Fruit fly (Drosophila melanogaster) whole organism, embryonic: ENCODE results near the gene mh.

ENCODE experiments used
- Abd-B ChIP-seq: fragments of 200-800 bp; sonication (Bioruptor generic); optimal IDR thresholded peaks from 2 replicates; lab custom pipeline; 2018; ENCODE audit warnings: missing biosample characterization, mild to moderate bottlenecking, missing genetic modification characterization, moderate library complexity
- Aef1 ChIP-seq: fragments of 200-800 bp; sonication (Bioruptor generic); IDR thresholded peaks from 3 replicates; pipeline ENCODE4 v1.3.6; 2022; ENCODE audit warnings: missing biosample characterization, missing genetic modification characterization
- Bgb ChIP-seq: fragments of 200-800 bp; sonication (Bioruptor generic); IDR thresholded peaks from 2 replicates; pipeline ENCODE4 v1.3.6; 2022; ENCODE audit warnings: missing biosample characterization, missing genetic modification characterization; ENCODE audit not compliant: partially characterized antibody
- C15 ChIP-seq: fragments of 200-800 bp; sonication (Bioruptor generic); IDR thresholded peaks from 3 replicates; pipeline ENCODE4 v1.3.6; 2022; ENCODE audit warnings: missing biosample characterization, missing genetic modification characterization
- CG1024 ChIP-seq: fragments of 200-800 bp; sonication (Bioruptor generic); IDR thresholded peaks from 2 replicates; pipeline ENCODE4 v1.3.6; 2022; ENCODE audit warnings: missing biosample characterization, missing genetic modification characterization
- CG12104 ChIP-seq: fragments of 200-800 bp; sonication (Bioruptor generic); optimal IDR thresholded peaks from 3 replicates; lab custom pipeline; 2016; ENCODE audit warnings: missing biosample characterization, missing genetic modification characterization
- CG12769 ChIP-seq: fragments of 200-800 bp; sonication (Bioruptor generic); optimal IDR thresholded peaks from 2 replicates; lab custom pipeline; 2019; ENCODE audit warnings: missing biosample characterization, mild to moderate bottlenecking, missing genetic modification characterization, moderate library complexity
- CG13287 ChIP-seq: fragments of 200-800 bp; sonication (Bioruptor generic); IDR thresholded peaks from 2 replicates; pipeline ENCODE4 v1.3.6; 2022; ENCODE audit warnings: missing biosample characterization, missing genetic modification characterization; ENCODE audit not compliant: partially characterized antibody
- CG13424 ChIP-seq: fragments of 200-800 bp; sonication (Bioruptor generic); optimal IDR thresholded peaks from 2 replicates; lab custom pipeline; 2019; ENCODE audit warnings: missing biosample characterization, mild to moderate bottlenecking, missing genetic modification characterization, moderate library complexity
- CG15479 ChIP-seq: fragments of 200-800 bp; sonication (Bioruptor generic); optimal IDR thresholded peaks from 3 replicates; lab custom pipeline; 2019; ENCODE audit warnings: missing biosample characterization, mild to moderate bottlenecking, missing genetic modification characterization, moderate library complexity
- CG15514 ChIP-seq: fragments of 200-800 bp; sonication (Bioruptor generic); optimal IDR thresholded peaks from 3 replicates; lab custom pipeline; 2017; ENCODE audit warnings: missing biosample characterization, missing genetic modification characterization, mild to moderate bottlenecking, moderate library complexity, missing genetic modification reagents
- CG1647 ChIP-seq: fragments of 200-800 bp; sonication (Bioruptor generic); optimal IDR thresholded peaks from 3 replicates; lab custom pipeline; 2016; ENCODE audit warnings: missing biosample characterization, missing genetic modification characterization
- CG17359 ChIP-seq: fragments of 200-800 bp; sonication (Bioruptor generic); optimal IDR thresholded peaks from 3 replicates; lab custom pipeline; 2018; ENCODE audit warnings: missing biosample characterization, mild to moderate bottlenecking, missing genetic modification characterization, moderate library complexity
- CG2875 ChIP-seq: fragments of 200-800 bp; sonication (Bioruptor generic); optimal IDR thresholded peaks from 2 replicates; lab custom pipeline; 2017; ENCODE audit warnings: missing biosample characterization, mild to moderate bottlenecking, missing genetic modification characterization, missing genetic modification reagents
- CG31365 ChIP-seq: fragments of 200-800 bp; sonication (Bioruptor generic); optimal IDR thresholded peaks from 2 replicates; lab custom pipeline; 2018; ENCODE audit warnings: missing biosample characterization, mild to moderate bottlenecking, missing genetic modification characterization
- CG31388 ChIP-seq: fragments of 200-800 bp; sonication (Bioruptor generic); optimal IDR thresholded peaks from 2 replicates; lab custom pipeline; 2016; ENCODE audit warnings: missing biosample characterization, missing genetic modification characterization
- CG34422 ChIP-seq: fragments of 200-800 bp; sonication (Bioruptor generic); IDR thresholded peaks from 3 replicates; pipeline ENCODE4 v1.3.6; 2022; ENCODE audit warnings: missing biosample characterization, missing genetic modification characterization
- CG7786 ChIP-seq: fragments of 200-800 bp; sonication (Bioruptor generic); optimal IDR thresholded peaks from 2 replicates; lab custom pipeline; 2016; ENCODE audit warnings: missing biosample characterization, missing genetic modification characterization
- CG9797 ChIP-seq: fragments of 200-800 bp; sonication (Bioruptor generic); optimal IDR thresholded peaks from 3 replicates; lab custom pipeline; 2018; ENCODE audit warnings: missing biosample characterization, mild to moderate bottlenecking, missing genetic modification characterization
- CG9817 ChIP-seq: fragments of 200-800 bp; sonication (Bioruptor generic); optimal IDR thresholded peaks from 2 replicates; lab custom pipeline; 2018; ENCODE audit warnings: missing biosample characterization, mild to moderate bottlenecking, missing genetic modification characterization, moderate library complexity
- CTCF ChIP-seq: fragments of 200-800 bp; sonication (Bioruptor generic); optimal IDR thresholded peaks from 2 replicates; lab custom pipeline; 2017; ENCODE audit warnings: missing biosample characterization, mild to moderate bottlenecking, missing genetic modification characterization, moderate library complexity
- Camta ChIP-seq: fragments of 200-800 bp; sonication (Bioruptor generic); optimal IDR thresholded peaks from 2 replicates; lab custom pipeline; 2016; ENCODE audit warnings: missing biosample characterization, missing genetic modification characterization
- Dbx ChIP-seq: fragments of 200-800 bp; sonication (Bioruptor generic); IDR thresholded peaks from 3 replicates; pipeline ENCODE4 v1.3.6; 2022; ENCODE audit warnings: missing biosample characterization, missing genetic modification characterization
- Dip3 ChIP-seq: fragments of 200-800 bp; sonication (Bioruptor generic); optimal IDR thresholded peaks from 3 replicates; lab custom pipeline; 2016; ENCODE audit warnings: missing biosample characterization, missing genetic modification characterization
- Fer1 ChIP-seq: fragments of 200-800 bp; sonication (Bioruptor generic); optimal IDR thresholded peaks from 2 replicates; lab custom pipeline; 2017; ENCODE audit warnings: missing biosample characterization, mild to moderate bottlenecking, missing genetic modification characterization
- Hr3 ChIP-seq: fragments of 200-800 bp; sonication (Bioruptor generic); optimal IDR thresholded peaks from 3 replicates; lab custom pipeline; 2016; ENCODE audit warnings: missing biosample characterization, missing genetic modification characterization
- Kr ChIP-seq: fragments of 200-800 bp; sonication (Bioruptor generic); optimal IDR thresholded peaks from 2 replicates; lab custom pipeline; 2017; ENCODE audit warnings: missing biosample characterization, mild to moderate bottlenecking, missing genetic modification characterization
- Lhr ChIP-seq: fragments of 200-800 bp; sonication (Bioruptor generic); optimal IDR thresholded peaks from 3 replicates; lab custom pipeline; 2017; ENCODE audit warnings: mild to moderate bottlenecking, missing biosample characterization, missing genetic modification reagents, missing genetic modification characterization
- Lpt ChIP-seq: fragments of >200 bp; optimal IDR thresholded peaks from 2 replicates; lab custom pipeline; 2018; ENCODE audit warnings: missing biosample characterization, missing genetic modification characterization
- NFAT ChIP-seq: fragments of 200-800 bp; sonication (Bioruptor generic); IDR thresholded peaks from 2 replicates; pipeline ENCODE4 v1.3.6; 2022; ENCODE audit warnings: missing biosample characterization, missing genetic modification characterization
- Six4 ChIP-seq: fragments of 200-800 bp; sonication (Bioruptor generic); optimal IDR thresholded peaks from 2 replicates; lab custom pipeline; 2016; ENCODE audit warnings: missing biosample characterization, missing genetic modification characterization
- Spps ChIP-seq: fragments of 200-800 bp; sonication (Bioruptor generic); optimal IDR thresholded peaks from 2 replicates; lab custom pipeline; 2018; ENCODE audit warnings: missing biosample characterization, mild to moderate bottlenecking, missing genetic modification characterization
- Sry-β ChIP-seq: fragments of 200-800 bp; sonication (Bioruptor generic); optimal IDR thresholded peaks from 2 replicates; lab custom pipeline; 2018; ENCODE audit warnings: missing biosample characterization, mild to moderate bottlenecking, missing genetic modification characterization, moderate library complexity
- Xbp1 ChIP-seq: fragments of 200-800 bp; sonication (Bioruptor generic); optimal IDR thresholded peaks from 3 replicates; lab custom pipeline; 2016; ENCODE audit warnings: missing biosample characterization, mild to moderate bottlenecking, missing genetic modification characterization
- ac ChIP-seq: fragments of 200-800 bp; sonication (Bioruptor generic); optimal IDR thresholded peaks from 3 replicates; lab custom pipeline; 2017; ENCODE audit warnings: missing biosample characterization, mild to moderate bottlenecking, missing genetic modification characterization
- az2 ChIP-seq: fragments of 200-800 bp; sonication (Bioruptor generic); optimal IDR thresholded peaks from 3 replicates; lab custom pipeline; 2016; ENCODE audit warnings: missing biosample characterization, missing genetic modification characterization
- dmrt99B ChIP-seq: fragments of 200-800 bp; sonication (Bioruptor generic); optimal IDR thresholded peaks from 2 replicates; lab custom pipeline; 2018; ENCODE audit warnings: missing biosample characterization, mild to moderate bottlenecking, missing genetic modification characterization, moderate library complexity
- exex ChIP-seq: fragments of 200-800 bp; sonication (Bioruptor generic); optimal IDR thresholded peaks from 4 replicates; lab custom pipeline; 2018; ENCODE audit warnings: missing biosample characterization, mild to moderate bottlenecking, missing genetic modification characterization, moderate library complexity
- eyg ChIP-seq: fragments of 200-800 bp; sonication (Bioruptor generic); optimal IDR thresholded peaks from 3 replicates; lab custom pipeline; 2016; ENCODE audit warnings: missing biosample characterization, missing genetic modification characterization
- ftz-f1 ChIP-seq: fragments of 200-800 bp; sonication (Bioruptor generic); optimal IDR thresholded peaks from 2 replicates; lab custom pipeline; 2016; ENCODE audit warnings: missing biosample characterization, missing genetic modification characterization
- gem ChIP-seq: fragments of 200-800 bp; sonication (Bioruptor generic); optimal IDR thresholded peaks from 2 replicates; lab custom pipeline; 2019; ENCODE audit warnings: missing biosample characterization, mild to moderate bottlenecking, missing genetic modification characterization, moderate library complexity
- gfzf ChIP-seq: fragments of 200-800 bp; sonication (Bioruptor generic); optimal IDR thresholded peaks from 2 replicates; lab custom pipeline; 2016; ENCODE audit warnings: missing biosample characterization, mild to moderate bottlenecking, missing genetic modification characterization, moderate library complexity
- ken ChIP-seq: fragments of 200-800 bp; sonication (Bioruptor generic); IDR thresholded peaks from 3 replicates; pipeline ENCODE4 v1.3.6; 2022; ENCODE audit warnings: missing biosample characterization, missing genetic modification characterization
- pan ChIP-seq, 4 experiments: fragments of >200 bp in 3 of 4; fragments of 200-800 bp in 1 of 4; sonication (Bioruptor generic) in 1 of 4; optimal IDR thresholded peaks in 3 of 4; IDR thresholded peaks in 1 of 4; 2 replicates each; pipeline versions ENCODE4 v1.3.6 to Lab custom; 2017 to 2022; ENCODE audit warnings: missing biosample characterization in 2 of 4, missing genetic modification characterization in 2 of 4, mixed read lengths in 1 of 4
- pnt ChIP-seq: fragments of 200-800 bp; sonication (Bioruptor generic); optimal IDR thresholded peaks from 3 replicates; lab custom pipeline; 2016; ENCODE audit warnings: missing biosample characterization, missing genetic modification characterization
- pum ChIP-seq: fragments of 200-800 bp; sonication (Bioruptor generic); optimal IDR thresholded peaks from 2 replicates; lab custom pipeline; 2016; ENCODE audit warnings: missing biosample characterization, missing genetic modification characterization
- rib ChIP-seq: fragments of 200-800 bp; sonication (Bioruptor generic); IDR thresholded peaks from 2 replicates; pipeline ENCODE4 v1.3.6; 2022; ENCODE audit warnings: missing biosample characterization, missing genetic modification characterization
- row ChIP-seq: fragments of 200-800 bp; sonication (Bioruptor generic); IDR thresholded peaks from 3 replicates; pipeline ENCODE4 v1.3.6; 2022; ENCODE audit warnings: missing biosample characterization, missing genetic modification characterization
- trem ChIP-seq: fragments of 200-800 bp; optimal IDR thresholded peaks from 3 replicates; lab custom pipeline; 2019; ENCODE audit warnings: missing biosample characterization, mild to moderate bottlenecking, missing genetic modification characterization, moderate library complexity
- twi ChIP-seq: fragments of 200-800 bp; optimal IDR thresholded peaks from 2 replicates; lab custom pipeline; 2019; ENCODE audit warnings: missing biosample characterization, mild to moderate bottlenecking, missing genetic modification characterization, moderate library complexity
- wek ChIP-seq: fragments of 200-800 bp; sonication (Bioruptor generic); optimal IDR thresholded peaks from 3 replicates; lab custom pipeline; 2018; ENCODE audit warnings: missing biosample characterization, mild to moderate bottlenecking, missing genetic modification characterization, moderate library complexity
- zf30C ChIP-seq: fragments of 200-800 bp; sonication (Bioruptor generic); optimal IDR thresholded peaks from 3 replicates; lab custom pipeline; 2018; ENCODE audit warnings: missing biosample characterization, mild to moderate bottlenecking, missing genetic modification characterization

The mh gene

dm6 chrX:15471904-15472303 lies 3.3 kb downstream of the mh start, which contains the start of the genes Grip128 and Alg14 (continued):
- TF ChIP-seq Aef1 (GFP tag; lab: Robert Waterston, UW) (no peak), CG15479 (GFP tag; lab: Kevin White, UChicago) (no peak), Xbp1 (GFP tag; lab: Kevin White, UChicago) (no peak), CTCF (GFP tag; lab: Kevin White, UChicago) (no peak), rib (GFP tag; lab: Robert Waterston, UW) (no peak), CG34422 (GFP tag; lab: Robert Waterston, UW) (no peak), Spps (no peak), CG1024 (GFP tag; lab: Robert Waterston, UW) (no peak), CG13424 (tag; lab: Kevin White, UChicago) (no peak), gfzf (GFP tag; lab: Kevin White, UChicago) (no peak), Camta (GFP tag; lab: Kevin White, UChicago) (no peak), ken (GFP tag; lab: Robert Waterston, UW) (no peak), Abd-B (GFP tag; lab: Kevin White, UChicago) (no peak), CG7786 (GFP tag; lab: Kevin White, UChicago) (no peak), pnt (GFP tag; lab: Kevin White, UChicago) (no peak), az2 (no peak), Kr (GFP tag; lab: Kevin White, UChicago) (no peak), CG13287 (peak; percentile 68), Lpt (GFP tag; lab: Kevin White, UChicago) (no peak), C15 (no peak), ftz-f1 (GFP tag; lab: Kevin White, UChicago) (no peak), Lhr (GFP tag; lab: Kevin White, UChicago) (no peak), zf30C (GFP tag; lab: Kevin White, UChicago) (no peak), Fer1 (GFP tag; lab: Kevin White, UChicago) (no peak), pan (optimal IDR thresholded peaks at IDR 0.05; lab: Kevin White, UChicago) (no peak), pan (GFP tag; optimal IDR thresholded peaks at IDR 0.05 in 1 of 2, IDR thresholded peaks at IDR 0.05 in 1 of 2) (no peak), CG2875 (GFP tag; lab: Kevin White, UChicago) (no peak), twi (tag; lab: Kevin White, UChicago) (no peak), wek (GFP tag; lab: Kevin White, UChicago) (no peak), Hr3 (no peak), row (GFP tag; lab: Robert Waterston, UW) (no peak), CG31388 (GFP tag; lab: Kevin White, UChicago) (no peak), eyg (GFP tag; lab: Kevin White, UChicago) (no peak), NFAT (no peak), exex (tag; lab: Kevin White, UChicago) (no peak), Sry-β (GFP tag; lab: Kevin White, UChicago) (no peak), Dbx (GFP tag; lab: Robert Waterston, UW) (no peak), CG17359 (no peak), ac (GFP tag; lab: Kevin White, UChicago) (no peak), CG15514 (GFP tag; lab: Kevin White, UChicago) (peak; percentile 62), CG31365 (no peak), Bgb (GFP tag; lab: Robert Waterston, UW) (peak; percentile 56), Six4 (GFP tag; lab: Kevin White, UChicago) (no peak), CG9797 (GFP tag; lab: Kevin White, UChicago) (no peak), dmrt99B (tag; lab: Kevin White, UChicago) (no peak), CG1647 (no peak), CG12769 (no peak), pum (GFP tag; lab: Kevin White, UChicago) (no peak), CG12104 (GFP tag; lab: Kevin White, UChicago) (no peak), trem (tag; lab: Kevin White, UChicago) (peak; percentile 22), CG9817 (tag; lab: Kevin White, UChicago) (no peak), Dip3 (GFP tag; lab: Kevin White, UChicago) (no peak), gem (no peak)
